Worm (Caenorhabditis elegans) whole organism, mixed stage, embryonic: ENCODE data around the gene timm-17B.2.
"Not testable (repeated sequence)": the region's sequence is repeated elsewhere in the genome, so short reads cannot be mapped to it uniquely, and the experiment has no call there.

Experiments
- M03D4.4 ChIP-seq: sonication (generic microtip); optimal IDR thresholded peaks from 2 replicates; lab custom pipeline; 2017; ENCODE audit warnings: mild to moderate bottlenecking, missing genetic modification characterization, missing compliant biosample characterization
- blmp-1 ChIP-seq: fragments of 150-350 bp; optimal IDR thresholded peaks from 2 replicates; lab custom pipeline; 2014; ENCODE audit warnings: missing biosample characterization, missing genetic modification characterization
- ceh-39 ChIP-seq: fragments of 150-350 bp; optimal IDR thresholded peaks from 2 replicates; lab custom pipeline; 2014; ENCODE audit warnings: missing biosample characterization, missing genetic modification characterization
- ceh-43 ChIP-seq: fragments of 200-800 bp; sonication (Bioruptor generic); optimal IDR thresholded peaks from 2 replicates; lab custom pipeline; 2018; ENCODE audit warnings: mild to moderate bottlenecking, missing genetic modification characterization, moderate library complexity, missing compliant biosample characterization
- ceh-83 ChIP-seq: fragments of 200-800 bp; sonication (Bioruptor generic); optimal IDR thresholded peaks from 2 replicates; lab custom pipeline; 2018; ENCODE audit warnings: mild to moderate bottlenecking, missing genetic modification characterization, missing compliant biosample characterization
- ces-1 ChIP-seq: fragments of 150-350 bp; optimal IDR thresholded peaks from 2 replicates; lab custom pipeline; 2014; ENCODE audit warnings: missing biosample characterization, missing genetic modification reagents, missing genetic modification characterization
- drap-1 ChIP-seq: fragments of 200-800 bp; sonication (Bioruptor generic); optimal IDR thresholded peaks from 3 replicates; lab custom pipeline; 2018; ENCODE audit warnings: mild to moderate bottlenecking, missing genetic modification characterization, missing compliant biosample characterization
- elt-1 ChIP-seq: sonication (generic microtip); optimal IDR thresholded peaks from 2 replicates; lab custom pipeline; 2017; ENCODE audit warnings: missing genetic modification characterization, mild to moderate bottlenecking, missing compliant biosample characterization, antibody characterized with exemption, moderate library complexity, borderline replicate concordance; ENCODE audit not compliant: insufficient read depth
- elt-3 ChIP-seq: fragments of 150-350 bp; optimal IDR thresholded peaks from 2 replicates; lab custom pipeline; 2014; ENCODE audit warnings: missing biosample characterization, missing genetic modification characterization
- ham-2 ChIP-seq: fragments of 200-800 bp; sonication (Bioruptor generic); optimal IDR thresholded peaks from 2 replicates; lab custom pipeline; 2018; ENCODE audit warnings: mild to moderate bottlenecking, missing genetic modification characterization, missing compliant biosample characterization
- hlh-1 ChIP-seq: fragments of 150-350 bp; optimal IDR thresholded peaks from 2 replicates; lab custom pipeline; 2014; ENCODE audit warnings: missing biosample characterization, missing genetic modification reagents, missing genetic modification characterization
- lin-13 ChIP-seq: fragments of 150-350 bp; optimal IDR thresholded peaks from 2 replicates; lab custom pipeline; 2014; ENCODE audit warnings: missing biosample characterization, missing genetic modification characterization
- lin-32 ChIP-seq: fragments of 200-800 bp; sonication (Bioruptor generic); optimal IDR thresholded peaks from 2 replicates; lab custom pipeline; 2018; ENCODE audit warnings: mild to moderate bottlenecking, missing genetic modification characterization, missing compliant biosample characterization
- lsy-2 ChIP-seq: fragments of 150-350 bp; optimal IDR thresholded peaks from 2 replicates; lab custom pipeline; 2014; ENCODE audit warnings: missing biosample characterization, missing genetic modification characterization
- mab-5 ChIP-seq: fragments of 150-350 bp; optimal IDR thresholded peaks from 2 replicates; lab custom pipeline; 2014; ENCODE audit warnings: missing biosample characterization, missing genetic modification characterization
- mls-2 ChIP-seq: sonication (generic microtip); optimal IDR thresholded peaks from 2 replicates; lab custom pipeline; 2016; ENCODE audit warnings: mild to moderate bottlenecking, missing genetic modification characterization, moderate library complexity, missing compliant biosample characterization
- nhr-12 ChIP-seq: fragments of 150-350 bp; optimal IDR thresholded peaks from 2 replicates; lab custom pipeline; 2014; ENCODE audit warnings: missing biosample characterization, missing genetic modification characterization
- nhr-2 ChIP-seq: fragments of 150-350 bp; optimal IDR thresholded peaks from 2 replicates; lab custom pipeline; 2014; ENCODE audit warnings: missing biosample characterization, missing genetic modification characterization
- nhr-237 ChIP-seq: fragments of 150-350 bp; optimal IDR thresholded peaks from 2 replicates; lab custom pipeline; 2014; ENCODE audit warnings: missing biosample characterization, missing genetic modification characterization
- nhr-28 ChIP-seq: fragments of 150-350 bp; optimal IDR thresholded peaks from 2 replicates; lab custom pipeline; 2014; ENCODE audit warnings: missing biosample characterization, missing genetic modification characterization
- pha-4 ChIP-seq: fragments of 150-350 bp; optimal IDR thresholded peaks from 2 replicates; lab custom pipeline; 2018; ENCODE audit warnings: missing biosample characterization, missing genetic modification reagents, missing genetic modification characterization
- sem-2 ChIP-seq: fragments of 200-800 bp; sonication (Bioruptor generic); optimal IDR thresholded peaks from 2 replicates; lab custom pipeline; 2018; ENCODE audit warnings: mild to moderate bottlenecking, missing genetic modification characterization, missing compliant biosample characterization
- snpc-4 ChIP-seq: fragments of 150-350 bp; optimal IDR thresholded peaks from 2 replicates; lab custom pipeline; 2014; ENCODE audit warnings: missing biosample characterization, missing genetic modification characterization
- sptf-1 ChIP-seq: sonication (generic microtip); optimal IDR thresholded peaks from 2 replicates; lab custom pipeline; 2017; ENCODE audit warnings: mild to moderate bottlenecking, missing genetic modification characterization, moderate library complexity, missing compliant biosample characterization
- tbx-8 ChIP-seq: fragments of 200-800 bp; sonication (Bioruptor generic); optimal IDR thresholded peaks from 2 replicates; lab custom pipeline; 2018; ENCODE audit warnings: mild to moderate bottlenecking, missing genetic modification characterization, moderate library complexity, missing compliant biosample characterization
- unc-39 ChIP-seq: fragments of 150-350 bp; optimal IDR thresholded peaks from 2 replicates; lab custom pipeline; 2014; ENCODE audit warnings: missing biosample characterization, missing genetic modification characterization
- zip-8 ChIP-seq: fragments of 150-350 bp; optimal IDR thresholded peaks from 2 replicates; lab custom pipeline; 2014; ENCODE audit warnings: missing biosample characterization, missing genetic modification characterization
- ztf-11 ChIP-seq: fragments of 150-350 bp; optimal IDR thresholded peaks from 2 replicates; lab custom pipeline; 2014; ENCODE audit warnings: missing biosample characterization, missing genetic modification characterization

The timm-17B.2 gene

ce11 chrIV:8382695-8383094 is 13.8 kb upstream of the timm-17B.2 start, which contains the start of gene D2096.9:
TSS of gene D2096.9 (minus strand) at chrIV:8382795.
- TF ChIP-seq unc-39 (no peak), drap-1 (no peak)

ce11 chrIV:8384737-8385136 is 11.7 kb upstream of the timm-17B.2 start:
- no peak for TF ChIP-seq ceh-39 (tag; lab: Kevin White, UChicago)
- TF ChIP-seq elt-3 = no peak
- TF ChIP-seq ceh-83 (GFP tag; lab: Kevin White, UChicago) = no peak
- no peak for TF ChIP-seq unc-39
- TF ChIP-seq nhr-28 = no peak
- TF ChIP-seq drap-1 = no peak
- TF ChIP-seq mls-2 (tag; lab: Kevin White, UChicago) = no peak
- TF ChIP-seq zip-8 (tag; lab: Kevin White, UChicago) = no peak
- no peak for TF ChIP-seq mab-5 (tag; lab: Kevin White, UChicago)
- no peak for TF ChIP-seq lin-13 (tag; lab: Kevin White, UChicago)
- TF ChIP-seq, all 35 proteins: peak for 0

DNA sequence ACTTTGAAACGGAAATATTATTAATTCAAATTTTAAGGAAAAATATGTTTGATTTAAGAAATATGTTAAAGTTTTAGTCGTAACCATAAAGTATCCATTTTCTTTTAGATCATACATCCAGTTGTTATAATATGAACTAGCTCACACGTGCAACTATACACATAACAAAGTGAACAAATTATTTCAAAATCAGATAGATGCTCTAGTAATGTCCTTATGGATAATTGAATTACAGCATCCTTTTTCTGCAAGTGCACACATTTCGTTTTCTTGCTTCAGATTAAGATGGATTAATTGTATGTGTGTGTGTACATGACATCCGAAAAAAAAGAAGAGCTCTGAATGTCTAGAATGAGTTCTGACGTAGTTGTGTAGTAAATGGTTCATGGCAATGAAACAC is 10.8 kb upstream of the timm-17B.2 start:
- TF ChIP-seq ces-1 (GFP tag; lab: Kevin White, UChicago) (peak; percentile 78), nhr-237 (tag; lab: Kevin White, UChicago) (no peak), lin-13 (tag; lab: Kevin White, UChicago) (no peak), snpc-4 (tag; lab: Kevin White, UChicago) (no peak)

DNA sequence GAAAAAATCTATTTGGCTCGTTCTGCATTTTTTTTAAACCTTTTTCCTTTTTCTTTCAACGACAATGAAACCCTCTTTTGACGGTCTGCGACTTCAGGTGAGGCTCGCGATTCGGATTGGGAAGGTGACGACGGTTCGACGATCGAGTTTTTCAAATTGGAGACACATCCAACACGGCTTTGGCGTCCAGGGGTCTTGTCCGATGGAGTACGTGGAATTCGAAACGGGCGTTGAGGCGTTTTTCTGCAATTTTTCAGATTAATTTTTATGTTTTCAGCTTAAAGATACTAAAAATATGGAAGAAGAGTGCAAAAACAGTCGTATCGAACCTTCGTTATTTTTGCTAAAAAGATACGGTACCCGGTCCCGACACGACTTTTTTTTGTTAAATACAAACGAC is 7.3 kb upstream of the timm-17B.2 start, which contains the start of gene D2096.10:
TSS of gene D2096.10 (minus strand) at position 101 of the 400 bp plus-strand sequence.
- TF ChIP-seq snpc-4 (tag; lab: Kevin White, UChicago); nhr-12 (tag; lab: Kevin White, UChicago); elt-3: not testable (repeated sequence)

ce11 chrIV:8394105-8394504 is 2.3 kb upstream of the timm-17B.2 start, which contains the start of gene D2096.11:
TSS of gene D2096.11 (minus strand) at chrIV:8394205.
- TF ChIP-seq nhr-12 (tag; lab: Kevin White, UChicago) (no peak), lin-13 (tag; lab: Kevin White, UChicago) (no peak), ces-1 (GFP tag; lab: Kevin White, UChicago) (no peak), M03D4.4 (no peak), drap-1 (no peak), ceh-43 (GFP tag; lab: Kevin White, UChicago) (no peak), ham-2 (GFP tag; lab: Kevin White, UChicago) (no peak), nhr-2 (no peak), elt-3 (no peak), sptf-1 (tag; lab: Kevin White, UChicago) (no peak), unc-39 (no peak), tbx-8 (GFP tag; lab: Kevin White, UChicago) (no peak), nhr-28 (no peak), zip-8 (tag; lab: Kevin White, UChicago) (no peak), ceh-39 (tag; lab: Kevin White, UChicago) (no peak), snpc-4 (tag; lab: Kevin White, UChicago) (no peak), ztf-11 (no peak)
- TF ChIP-seq, all 35 proteins: peak for 0

ce11 chrIV:8397814-8398213 is 1.4 kb downstream of the timm-17B.2 start:
- TF ChIP-seq lin-13 (tag; lab: Kevin White, UChicago) (no peak), snpc-4 (tag; lab: Kevin White, UChicago) (no peak), nhr-237 (tag; lab: Kevin White, UChicago) (no peak), lsy-2 (tag; lab: Kevin White, UChicago) (no peak), M03D4.4 (no peak), elt-3 (no peak), nhr-12 (tag; lab: Kevin White, UChicago) (no peak), tbx-8 (GFP tag; lab: Kevin White, UChicago) (no peak), zip-8 (tag; lab: Kevin White, UChicago) (no peak), pha-4 (no peak), ces-1 (GFP tag; lab: Kevin White, UChicago) (no peak), lin-32 (no peak), sptf-1 (tag; lab: Kevin White, UChicago) (no peak), drap-1 (no peak), blmp-1 (no peak), hlh-1 (no peak), ceh-83 (GFP tag; lab: Kevin White, UChicago) (no peak), nhr-2 (no peak), sem-2 (GFP tag; lab: Kevin White, UChicago) (no peak), elt-1 (tag; lab: Kevin White, UChicago) (no peak)
